Fruit fly (Drosophila melanogaster): ENCODE measurements around the gene CG31633.

DNA sequence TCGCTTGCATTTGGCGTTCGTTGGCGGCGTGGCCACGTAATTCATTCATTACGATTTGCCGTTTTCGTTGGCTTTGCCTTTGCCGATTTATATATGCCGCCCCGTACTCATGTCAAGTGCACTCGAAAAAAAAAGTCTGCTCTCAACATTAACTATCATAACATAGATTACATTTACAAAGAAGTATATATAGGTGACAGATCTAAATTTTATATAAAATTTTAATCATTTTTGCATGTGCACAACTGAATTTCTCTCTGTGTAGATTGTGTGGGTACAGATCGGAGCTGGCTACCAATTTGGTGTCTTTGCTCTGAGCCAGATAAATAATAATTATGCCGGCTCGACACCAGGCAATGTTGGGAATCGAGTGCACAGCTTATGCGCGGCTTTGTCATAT lies 42.3 kb upstream of the CG31633 start:
- no peak for TF ChIP-seq CTCF (optimal IDR thresholded peaks at IDR 0.05)
- TF ChIP-seq CG8478 (optimal IDR thresholded peaks at IDR 0.05) = no peak
